Worm (Caenorhabditis elegans): ENCODE results near the gene C13C4.6.

ce11 chrV:12153784-12154183 is 32.4 kb downstream of the C13C4.6 start:
- TF ChIP-seq unc-62 (GFP tag; optimal IDR thresholded peaks at IDR 0.05) (no peak), nhr-12 (tag; optimal IDR thresholded peaks at IDR 0.05) (no peak), nhr-10 (tag; optimal IDR thresholded peaks at IDR 0.05) (no peak), nhr-6 (tag; optimal IDR thresholded peaks at IDR 0.05) (no peak), nhr-77 (tag; optimal IDR thresholded peaks at IDR 0.05) (no peak), nhr-25 (tag; optimal IDR thresholded peaks at IDR 0.05) (no peak), F13H6.1 (tag; optimal IDR thresholded peaks at IDR 0.05) (no peak), ama-1 (optimal IDR thresholded peaks at IDR 0.05) (no peak), elt-1 (tag; optimal IDR thresholded peaks at IDR 0.05) (no peak), unc-55 (GFP tag; optimal IDR thresholded peaks at IDR 0.05) (no peak), ztf-11 (tag; optimal IDR thresholded peaks at IDR 0.05) (no peak), nhr-237 (tag; optimal IDR thresholded peaks at IDR 0.05) (no peak), nhr-11 (tag; optimal IDR thresholded peaks at IDR 0.05) (no peak), lin-39 (tag; optimal IDR thresholded peaks at IDR 0.05) (no peak)

Measured in whole organism, L2 larva.